Worm (Caenorhabditis elegans): Measurements from ENCODE around the gene eral-1.

- TF ChIP-seq tbx-7 (tag; optimal IDR thresholded peaks at IDR 0.05) (no peak), pqm-1 (tag; optimal IDR thresholded peaks at IDR 0.05) (no peak), pha-2 (tag; optimal IDR thresholded peaks at IDR 0.05) (no peak), pha-4 (tag; optimal IDR thresholded peaks at IDR 0.05) (no peak), pag-3 (tag; optimal IDR thresholded peaks at IDR 0.05; ENCODE audit: borderline replicate concordance) (no peak), ttx-3 (tag; optimal IDR thresholded peaks at IDR 0.05) (no peak), ceh-2 (tag; optimal IDR thresholded peaks at IDR 0.05) (no peak)
Observed at ce11 chrII:9550718-9551117, 38.8 kb downstream of the eral-1 start, which contains the start of gene sra-6.

All from whole organism, late embryonic.